Fruit fly (Drosophila melanogaster): ENCODE measurements around the gene Caper.

DNA sequence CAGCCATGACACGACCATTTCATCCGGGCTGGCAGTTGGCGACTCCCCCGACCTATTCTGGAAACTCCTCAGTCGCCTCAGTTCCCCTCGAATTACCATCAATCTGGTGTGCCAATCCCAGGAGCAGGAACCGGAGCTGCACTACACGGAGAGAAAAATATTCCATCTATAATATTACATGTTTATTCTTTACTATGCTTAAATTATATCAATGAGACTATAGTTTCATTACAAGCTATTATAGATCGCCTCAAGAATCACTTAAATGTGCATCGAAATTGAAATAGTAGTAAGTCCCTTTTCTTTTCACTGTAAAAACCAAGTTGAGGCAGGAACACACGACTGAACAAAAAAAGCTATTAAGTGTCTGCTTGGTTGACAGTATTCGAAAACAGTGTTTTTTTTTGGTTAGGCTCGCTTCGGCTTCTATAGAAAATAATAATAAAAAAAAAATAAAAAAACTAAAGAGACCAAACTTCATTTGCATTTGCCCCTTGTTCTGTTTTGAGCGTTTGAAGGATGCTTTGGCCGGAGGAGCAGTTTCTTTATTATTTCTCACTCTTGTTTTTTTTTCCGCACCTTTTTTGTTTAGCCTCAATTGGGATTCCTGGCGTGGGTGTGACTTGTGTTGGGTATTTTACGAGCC lies 43.7 kb downstream of the Caper start:
- peak; percentile 75 for TF ChIP-seq CG12605 (GFP tag; IDR thresholded peaks at IDR 0.05)
- TF ChIP-seq Snoo (tag; optimal IDR thresholded peaks at IDR 0.05) = peak; percentile 37
- TF ChIP-seq Ets98B (GFP tag; IDR thresholded peaks at IDR 0.05) = peak; percentile 81
- TF ChIP-seq CG4496 (GFP tag; IDR thresholded peaks at IDR 0.05) = peak; percentile 87
- TF ChIP-seq CG14655 (GFP tag; optimal IDR thresholded peaks at IDR 0.05) = peak; percentile 80
- no peak for TF ChIP-seq CG10348 (GFP tag; IDR thresholded peaks at IDR 0.05)
- peak; percentile 76 for TF ChIP-seq CG8301 (tag; optimal IDR thresholded peaks at IDR 0.05)

All from whole organism, pupa.